Fruit fly (Drosophila melanogaster) S2 (cell line): ENCODE results near the gene Acam.

Experiments
- CG8478 ChIP-seq: fragments of >200 bp; optimal IDR thresholded peaks from 2 replicates; lab custom pipeline; 2018
- CTCF ChIP-seq, 2 experiments: fragments of >200 bp; optimal IDR thresholded peaks; 2 replicates each; lab custom pipeline; 2018

The Acam gene

dm6 chr3R:25829598-25829997 lies 17.9 kb downstream of the Acam start, which contains the start of gene Mst57Dc:
Gene Mst57Dc (minus strand): TSS chr3R:25829698.
- TF ChIP-seq CG8478: no peak
- no peak for TF ChIP-seq CTCF (optimal IDR thresholded peaks at IDR 0.05; lab: Kevin White, UChicago)

- TF ChIP-seq CTCF (optimal IDR thresholded peaks at IDR 0.05; lab: Kevin White, UChicago) (no peak), CG8478 (no peak)
Observed at dm6 chr3R:25830128-25830527, 18.4 kb downstream of the Acam start, which contains the start of gene Sfp96F. Gene Sfp96F (minus strand): TSS chr3R:25830228.

dm6 chr3R:25830814-25831213 lies 19.1 kb downstream of the Acam start, which contains the start of gene Mst57Db:
Gene Mst57Db (minus strand): TSS chr3R:25830914.
- TF ChIP-seq CTCF (optimal IDR thresholded peaks at IDR 0.05; lab: Kevin White, UChicago) (no peak), CG8478 (no peak)

- TF ChIP-seq CG8478 (no peak), CTCF (optimal IDR thresholded peaks at IDR 0.05; lab: Kevin White, UChicago) (no peak)
Observed at dm6 chr3R:25831799-25832280, 20.1 kb downstream of the Acam start, which contains the start of the genes Mst57Da and alpha4GT2. Gene Mst57Da (minus strand): TSS chr3R:25831899. Gene alpha4GT2 (plus strand): TSS chr3R:25832230.

dm6 chr3R:25851224-25851682 lies 39.5 kb downstream of the Acam start, which contains the start of the genes CG14545 and CG5886:
Gene CG14545 (minus strand): TSS chr3R:25851291.
Gene CG5886 (plus strand): TSS chr3R:25851632.
- TF ChIP-seq CG8478 (no peak), CTCF (optimal IDR thresholded peaks at IDR 0.05; lab: Kevin White, UChicago) (peak; percentile 91 to 96)

dm6 chr3R:25854825-25855224 lies 43.1 kb downstream of the Acam start:
- TF ChIP-seq CG8478 (no peak), CTCF (optimal IDR thresholded peaks at IDR 0.05; lab: Kevin White, UChicago) (no peak)

- TF ChIP-seq CTCF (optimal IDR thresholded peaks at IDR 0.05; lab: Kevin White, UChicago) (no peak), CG8478 (no peak)
Observed at dm6 chr3R:25855594-25856305, 44.0 kb downstream of the Acam start, which contains the start of gene CG5890. Gene CG5890 (plus strand): TSS chr3R:25856154.
